Worm (Caenorhabditis elegans) whole organism, young adult: Measurements from ENCODE around the gene T11G6.2.

Source experiments
- B0019.2 ChIP-seq: fragments of 200-800 bp; sonication (Bioruptor generic); conservative IDR thresholded peaks from 2 replicates; pipeline ENCODE4 v1.3.6; 2022; ENCODE audit warnings: missing genetic modification reagents, missing genetic modification characterization, missing compliant biosample characterization
- B0261.1 ChIP-seq: sonication (generic microtip); optimal IDR thresholded peaks from 2 replicates; lab custom pipeline; 2016; ENCODE audit warnings: mild to moderate bottlenecking, missing genetic modification characterization, moderate library complexity, missing compliant biosample characterization
- C17E4.6 ChIP-seq: fragments of 200-800 bp; sonication (Bioruptor generic); IDR thresholded peaks from 2 replicates; pipeline ENCODE4 v1.3.6; 2022; ENCODE audit warnings: missing genetic modification reagents, missing genetic modification characterization, missing compliant biosample characterization
- D2030.7 ChIP-seq: fragments of 200-800 bp; sonication (Bioruptor generic); IDR thresholded peaks from 2 replicates; pipeline ENCODE4 v1.3.6; 2022; ENCODE audit warnings: missing genetic modification reagents, missing genetic modification characterization, missing compliant biosample characterization
- F33H1.4 ChIP-seq: fragments of 200-800 bp; sonication (Bioruptor generic); IDR thresholded peaks from 2 replicates; pipeline ENCODE4 v1.3.6; 2022; ENCODE audit warnings: missing genetic modification reagents, missing genetic modification characterization, missing compliant biosample characterization
- F39B2.1 ChIP-seq: fragments of 200-800 bp; sonication (Bioruptor generic); IDR thresholded peaks from 2 replicates; pipeline ENCODE4 v1.3.6; 2022; ENCODE audit warnings: missing genetic modification reagents, missing genetic modification characterization, missing compliant biosample characterization
- F49E8.2 ChIP-seq: sonication (generic microtip); optimal IDR thresholded peaks from 3 replicates; lab custom pipeline; 2017; ENCODE audit warnings: missing genetic modification characterization, mild to moderate bottlenecking, missing compliant biosample characterization, antibody characterized with exemption, moderate library complexity; ENCODE audit not compliant: insufficient read depth
- F57A8.1 ChIP-seq: fragments of 200-800 bp; sonication (Bioruptor generic); optimal IDR thresholded peaks from 2 replicates; lab custom pipeline; 2018; ENCODE audit warnings: mild to moderate bottlenecking, missing genetic modification characterization, moderate library complexity, missing compliant biosample characterization
- T07F8.4 ChIP-seq: sonication (generic microtip); optimal IDR thresholded peaks from 2 replicates; lab custom pipeline; 2016; ENCODE audit warnings: mild to moderate bottlenecking, missing genetic modification characterization, moderate library complexity, missing compliant biosample characterization
- Y67H2A.10 ChIP-seq: fragments of 200-800 bp; sonication (Bioruptor generic); conservative IDR thresholded peaks from 2 replicates; pipeline ENCODE4 v1.3.6; 2022; ENCODE audit warnings: missing genetic modification reagents, missing genetic modification characterization, missing compliant biosample characterization
- attf-3 ChIP-seq: fragments of 200-800 bp; sonication (Bioruptor generic); conservative IDR thresholded peaks from 2 replicates; pipeline ENCODE4 v1.3.6; 2022; ENCODE audit warnings: missing genetic modification reagents, missing genetic modification characterization, missing compliant biosample characterization
- cebp-2 ChIP-seq: fragments of 200-800 bp; sonication (Bioruptor generic); IDR thresholded peaks from 2 replicates; pipeline ENCODE4 v1.3.6; 2022; ENCODE audit warnings: missing genetic modification characterization, missing compliant biosample characterization
- ceh-100 ChIP-seq: fragments of 200-800 bp; sonication (Bioruptor generic); IDR thresholded peaks from 2 replicates; pipeline ENCODE4 v1.3.6; 2022; ENCODE audit warnings: missing genetic modification reagents, missing genetic modification characterization, missing compliant biosample characterization
- ceh-58 ChIP-seq: fragments of 200-800 bp; sonication (Bioruptor generic); IDR thresholded peaks from 2 replicates; pipeline ENCODE4 v1.3.6; 2022; ENCODE audit warnings: missing genetic modification characterization, missing compliant biosample characterization
- die-1 ChIP-seq: sonication (generic microtip); optimal IDR thresholded peaks from 2 replicates; lab custom pipeline; 2016; ENCODE audit warnings: missing genotype, mild to moderate bottlenecking, missing genetic modification characterization, missing compliant biosample characterization
- dpff-1 ChIP-seq: sonication (generic microtip); optimal IDR thresholded peaks from 2 replicates; lab custom pipeline; 2017; ENCODE audit warnings: mild to moderate bottlenecking, missing genetic modification characterization, missing compliant biosample characterization
- egl-18 ChIP-seq: fragments of 200-800 bp; sonication (Bioruptor generic); IDR thresholded peaks from 2 replicates; pipeline ENCODE4 v1.3.6; 2022; ENCODE audit warnings: missing genetic modification reagents, missing genetic modification characterization, missing compliant biosample characterization
- lin-26 ChIP-seq: fragments of 200-800 bp; sonication (Bioruptor generic); IDR thresholded peaks from 2 replicates; pipeline ENCODE4 v1.3.6; 2022; ENCODE audit warnings: missing genetic modification reagents, missing genetic modification characterization, missing compliant biosample characterization
- lin-35 ChIP-seq, 3 experiments: fragments of 150-350 bp in 2 of 3; sonication (generic microtip) in 1 of 3; optimal IDR thresholded peaks; 2 replicates each; lab custom pipeline; 2014 to 2018; ENCODE audit warnings: missing biosample characterization in 3 of 3, missing genetic modification characterization in 3 of 3, missing genetic modification reagents in 3 of 3
- lsy-27 ChIP-seq: sonication (generic microtip); optimal IDR thresholded peaks from 2 replicates; lab custom pipeline; 2017; ENCODE audit warnings: missing genetic modification characterization, mild to moderate bottlenecking, missing compliant biosample characterization, antibody characterized with exemption, missing genotype, borderline replicate concordance; ENCODE audit not compliant: insufficient read depth
- madf-10 ChIP-seq: sonication (generic microtip); optimal IDR thresholded peaks from 2 replicates; lab custom pipeline; 2016; ENCODE audit warnings: mild to moderate bottlenecking, missing genetic modification characterization, missing compliant biosample characterization
- mes-4 ChIP-seq: sonication (generic microtip); optimal IDR thresholded peaks from 2 replicates; lab custom pipeline; 2016; ENCODE audit warnings: missing genotype, missing genetic modification characterization, missing compliant biosample characterization
- nfyb-1 ChIP-seq: fragments of 200-800 bp; sonication (Bioruptor generic); IDR thresholded peaks from 2 replicates; pipeline ENCODE4 v1.3.6; 2022; ENCODE audit warnings: missing genetic modification reagents, missing genetic modification characterization, missing compliant biosample characterization
- nhr-27 ChIP-seq: fragments of 200-800 bp; sonication (Bioruptor generic); optimal IDR thresholded peaks from 2 replicates; lab custom pipeline; 2018; ENCODE audit warnings: mild to moderate bottlenecking, missing genetic modification characterization, moderate library complexity, missing compliant biosample characterization
- nhr-80 ChIP-seq: sonication (generic microtip); optimal IDR thresholded peaks from 2 replicates; lab custom pipeline; 2016; ENCODE audit warnings: missing genetic modification characterization, missing compliant biosample characterization
- rcor-1 ChIP-seq: fragments of 200-800 bp; sonication (Bioruptor generic); IDR thresholded peaks from 2 replicates; pipeline ENCODE4 v1.3.6; 2022; ENCODE audit warnings: missing genetic modification reagents, missing genetic modification characterization, missing compliant biosample characterization
- sdz-38 ChIP-seq: sonication (generic microtip); optimal IDR thresholded peaks from 2 replicates; lab custom pipeline; 2016; ENCODE audit warnings: missing genotype, missing genetic modification characterization, missing compliant biosample characterization
- snpc-4 ChIP-seq, 5 experiments: fragments of 150-350 bp in 1 of 5; sonication (generic microtip) in 4 of 5; optimal IDR thresholded peaks; 2 replicates each; lab custom pipeline; 2014 to 2018; ENCODE audit warnings: missing genetic modification characterization in 5 of 5, missing biosample characterization in 3 of 5, antibody characterized with exemption in 2 of 5, mild to moderate bottlenecking in 2 of 5, missing compliant biosample characterization in 2 of 5, missing genotype in 2 of 5, moderate library complexity in 2 of 5, missing genetic modification reagents in 1 of 5
- sptf-2 ChIP-seq: fragments of 200-800 bp; sonication (Bioruptor generic); optimal IDR thresholded peaks from 2 replicates; lab custom pipeline; 2018; ENCODE audit warnings: mild to moderate bottlenecking, missing genetic modification characterization, missing compliant biosample characterization
- tlf-1 ChIP-seq: fragments of 200-800 bp; sonication (Bioruptor generic); optimal IDR thresholded peaks from 2 replicates; lab custom pipeline; 2018; ENCODE audit warnings: mild to moderate bottlenecking, missing genetic modification characterization, missing compliant biosample characterization
- unc-130 ChIP-seq: sonication (generic microtip); optimal IDR thresholded peaks from 2 replicates; lab custom pipeline; 2016; ENCODE audit warnings: missing genetic modification reagents, missing genetic modification characterization, missing compliant biosample characterization
- ztf-18 ChIP-seq: sonication (generic microtip); optimal IDR thresholded peaks from 2 replicates; lab custom pipeline; 2016; ENCODE audit warnings: missing genotype, mild to moderate bottlenecking, missing genetic modification characterization, missing compliant biosample characterization
- ztf-26 ChIP-seq: sonication (generic microtip); optimal IDR thresholded peaks from 2 replicates; lab custom pipeline; 2017; ENCODE audit warnings: missing genetic modification characterization, missing compliant biosample characterization
- ztf-28 ChIP-seq: fragments of 200-800 bp; sonication (Bioruptor generic); IDR thresholded peaks from 2 replicates; pipeline ENCODE4 v1.3.6; 2022; ENCODE audit warnings: missing genetic modification reagents, missing genetic modification characterization, missing compliant biosample characterization

The T11G6.2 gene

ce11 chrIV:10842232-10842631 is 16.1 kb downstream of the T11G6.2 start (continued):
- TF ChIP-seq ceh-58 (GFP tag; lab: Robert Waterston, UW) (no peak), nhr-27 (tag; lab: Kevin White, UChicago) (no peak), sptf-2 (GFP tag; lab: Kevin White, UChicago) (no peak), D2030.7 (GFP tag; lab: Robert Waterston, UW) (0 out of 2 replicates have a peak, but pooled peaks have one; percentile 12), ceh-100 (GFP tag; lab: Robert Waterston, UW) (0 out of 2 replicates have a peak, but pooled peaks have one; percentile 15), attf-3 (GFP tag; lab: Robert Waterston, UW) (peak; percentile 27; the same call in 1 of the 2 replicates), nhr-80 (tag; lab: Kevin White, UChicago) (no peak), T07F8.4 (no peak), C17E4.6 (GFP tag; lab: Robert Waterston, UW) (0 out of 2 replicates have a peak, but pooled peaks have one; percentile 46), F39B2.1 (GFP tag; lab: Robert Waterston, UW) (0 out of 2 replicates have a peak, but pooled peaks have one; percentile 7), ztf-28 (GFP tag; lab: Robert Waterston, UW) (no peak), unc-130 (GFP tag; lab: Kevin White, UChicago) (no peak), F49E8.2 (tag; lab: Kevin White, UChicago) (peak; percentile 29)

- TF ChIP-seq ztf-18 (tag; lab: Kevin White, UChicago) (no peak), Y67H2A.10 (GFP tag; lab: Robert Waterston, UW) (no peak), dpff-1 (no peak), cebp-2 (GFP tag; lab: Robert Waterston, UW) (no peak), snpc-4 (GFP tag; optimal IDR thresholded peaks at IDR 0.05; lab: Kevin White, UChicago) (no peak), snpc-4 (tag; optimal IDR thresholded peaks at IDR 0.05; lab: Kevin White, UChicago) (no peak), sdz-38 (no peak), rcor-1 (GFP tag; lab: Robert Waterston, UW) (no peak), egl-18 (GFP tag; lab: Robert Waterston, UW) (no peak), mes-4 (no peak)
Measured at ce11 chrIV:10832148-10832547, 26.1 kb downstream of the T11G6.2 start, which contains the start of gene best-15. TSS of gene best-15 (minus strand) at chrIV:10832248.

ce11 chrIV:10828049-10828448 is 30.2 kb downstream of the T11G6.2 start, which contains the start of gene npax-3:
TSS of gene npax-3 (minus strand) at chrIV:10828149.
- TF ChIP-seq F33H1.4 (no peak), nfyb-1 (no peak), F57A8.1 (GFP tag; lab: Kevin White, UChicago) (no peak), die-1 (no peak), lsy-27 (no peak), B0019.2 (GFP tag; lab: Robert Waterston, UW) (no peak), madf-10 (tag; lab: Kevin White, UChicago) (no peak), ceh-100 (GFP tag; lab: Robert Waterston, UW) (no peak)
- TF ChIP-seq, all 124 proteins: peak for 0

- TF ChIP-seq ztf-26 (tag; lab: Kevin White, UChicago) (peak; percentile 4), Y67H2A.10 (GFP tag; lab: Robert Waterston, UW) (no peak)
Measured at ce11 chrIV:10826029-10826428, 32.3 kb downstream of the T11G6.2 start.

- TF ChIP-seq nfyb-1 (peak; percentile 52; the same call in 1 of the 2 replicates), F33H1.4 (no peak), tlf-1 (no peak), lin-26 (GFP tag; lab: Robert Waterston, UW) (0 out of 2 replicates have a peak, but pooled peaks have one; percentile 19), lin-35 (GFP tag; optimal IDR thresholded peaks at IDR 0.05; lab: Kevin White, UChicago) (no peak), B0261.1 (no peak)
Measured at ce11 chrIV:10825383-10825782, 32.9 kb downstream of the T11G6.2 start.
